Fruit fly (Drosophila melanogaster) whole organism, wandering third instar larva: ENCODE measurements around the gene AdamTS-B.

Experiments used
- Hr83 ChIP-seq: fragments of 200-300 bp; sonication (Bioruptor generic); optimal IDR thresholded peaks from 2 replicates; lab custom pipeline; 2016; ENCODE audit warnings: missing biosample characterization, mild to moderate bottlenecking, missing genetic modification characterization, moderate library complexity; ENCODE audit not compliant: poor library complexity, severe bottlenecking
- Mio ChIP-seq: sonication (Bioruptor generic); optimal IDR thresholded peaks from 2 replicates; lab custom pipeline; 2016; ENCODE audit warnings: missing biosample characterization, missing genetic modification characterization
- N ChIP-seq: fragments of >200 bp; optimal IDR thresholded peaks from 2 replicates; lab custom pipeline; 2018; ENCODE audit warnings: missing biosample characterization, missing external identifiers, missing genetic modification characterization
- brk ChIP-seq: fragments of 200-800 bp; sonication (Bioruptor generic); optimal IDR thresholded peaks from 2 replicates; lab custom pipeline; 2016; ENCODE audit warnings: missing biosample characterization, mild to moderate bottlenecking, missing genetic modification characterization
- jim ChIP-seq: fragments of 175-275, 200-325 bp; sonication (Bioruptor generic); optimal IDR thresholded peaks from 2 replicates; lab custom pipeline; 2016; ENCODE audit warnings: missing biosample characterization, mild to moderate bottlenecking, missing genetic modification characterization
- pan ChIP-seq: fragments of >200 bp; optimal IDR thresholded peaks from 2 replicates; lab custom pipeline; 2017
- tai ChIP-seq: sonication (Bioruptor generic); optimal IDR thresholded peaks from 2 replicates; lab custom pipeline; 2016; ENCODE audit warnings: missing biosample characterization, missing genetic modification characterization
- usp ChIP-seq: fragments of >200 bp; optimal IDR thresholded peaks from 2 replicates; lab custom pipeline; 2017; ENCODE audit warnings: missing biosample characterization, missing genetic modification characterization

dm6 chrX:5682940-5683339 is 15.4 kb upstream of the AdamTS-B start, which contains the start of gene CG42449:
- TF ChIP-seq Hr83 (GFP tag; lab: Kevin White, UChicago), result no peak
- TF ChIP-seq brk, result no peak
- TF ChIP-seq N (GFP tag; lab: Kevin White, UChicago), result no peak
- no peak for TF ChIP-seq usp
- TF ChIP-seq pan, result no peak
- no peak for TF ChIP-seq tai (GFP tag; lab: Kevin White, UChicago)
- no peak for TF ChIP-seq Mio
- TF ChIP-seq jim (GFP tag; lab: Kevin White, UChicago), result no peak
